Fruit fly (Drosophila melanogaster) whole organism, wandering third instar larva: ENCODE data around the gene LUBEL.

Source experiments
- Abd-B ChIP-seq: fragments of >200 bp; optimal IDR thresholded peaks from 2 replicates; lab custom pipeline; 2017; ENCODE audit warnings: missing biosample characterization, missing genetic modification characterization
- CG32264 ChIP-seq: fragments of 200-800 bp; sonication (Bioruptor generic); optimal IDR thresholded peaks from 2 replicates; lab custom pipeline; 2016; ENCODE audit warnings: missing biosample characterization, missing genetic modification characterization
- CG9705 ChIP-seq: fragments of 200-800 bp; sonication (Bioruptor generic); optimal IDR thresholded peaks from 2 replicates; lab custom pipeline; 2018; ENCODE audit warnings: missing biosample characterization, mild to moderate bottlenecking, missing genetic modification characterization
- CrebA ChIP-seq: fragments of 200-800 bp; sonication (Bioruptor generic); optimal IDR thresholded peaks from 2 replicates; lab custom pipeline; 2016; ENCODE audit warnings: missing biosample characterization, mild to moderate bottlenecking, missing genetic modification characterization, borderline replicate concordance
- Dfd ChIP-seq: fragments of >200 bp; optimal IDR thresholded peaks from 2 replicates; lab custom pipeline; 2017; ENCODE audit warnings: missing biosample characterization, missing genetic modification characterization
- Dif ChIP-seq: fragments of 200-275, 200-300 bp; sonication (Bioruptor generic); optimal IDR thresholded peaks from 2 replicates; lab custom pipeline; 2018; ENCODE audit warnings: missing biosample characterization, missing genetic modification characterization; ENCODE audit not compliant: partially characterized antibody
- GATAd ChIP-seq: sonication (Bioruptor generic); optimal IDR thresholded peaks from 2 replicates; lab custom pipeline; 2016; ENCODE audit warnings: missing biosample characterization, missing genetic modification characterization
- HLH106 ChIP-seq: fragments of 200-800 bp; optimal IDR thresholded peaks from 3 replicates; lab custom pipeline; 2019; ENCODE audit warnings: missing biosample characterization, mild to moderate bottlenecking, missing genetic modification characterization, moderate library complexity
- Hnf4 ChIP-seq: fragments of 200-800 bp; sonication (Bioruptor generic); optimal IDR thresholded peaks from 2 replicates; lab custom pipeline; 2016; ENCODE audit warnings: missing biosample characterization, mild to moderate bottlenecking, missing genetic modification characterization
- Hr78 ChIP-seq: fragments of >200 bp; optimal IDR thresholded peaks from 2 replicates; lab custom pipeline; 2017; ENCODE audit warnings: missing biosample characterization, missing genetic modification characterization
- Hr83 ChIP-seq: fragments of 200-300 bp; sonication (Bioruptor generic); optimal IDR thresholded peaks from 2 replicates; lab custom pipeline; 2016; ENCODE audit warnings: missing biosample characterization, mild to moderate bottlenecking, missing genetic modification characterization, moderate library complexity; ENCODE audit not compliant: poor library complexity, severe bottlenecking
- Jra ChIP-seq: sonication (Bioruptor generic); optimal IDR thresholded peaks from 2 replicates; lab custom pipeline; 2016; ENCODE audit warnings: missing biosample characterization, missing genetic modification characterization
- Mio ChIP-seq: sonication (Bioruptor generic); optimal IDR thresholded peaks from 2 replicates; lab custom pipeline; 2016; ENCODE audit warnings: missing biosample characterization, missing genetic modification characterization
- Myc ChIP-seq: fragments of >200 bp; optimal IDR thresholded peaks from 2 replicates; lab custom pipeline; 2017
- N ChIP-seq: fragments of >200 bp; optimal IDR thresholded peaks from 2 replicates; lab custom pipeline; 2018; ENCODE audit warnings: missing biosample characterization, missing external identifiers, missing genetic modification characterization
- OdsH ChIP-seq: fragments of 200-800 bp; sonication (Bioruptor generic); optimal IDR thresholded peaks from 2 replicates; lab custom pipeline; 2016; ENCODE audit warnings: missing biosample characterization, mild to moderate bottlenecking, missing genetic modification characterization
- Rel ChIP-seq, 2 experiments: fragments of 200-800 bp; sonication (Bioruptor generic) in 1 of 2; optimal IDR thresholded peaks; 2 replicates in 1 of 2; 3 replicates in 1 of 2; lab custom pipeline; 2016 to 2019; ENCODE audit warnings: mild to moderate bottlenecking in 2 of 2, missing biosample characterization in 2 of 2, missing genetic modification characterization in 2 of 2, moderate library complexity in 1 of 2
- Sp1 ChIP-seq: fragments of 200-800 bp; sonication (Bioruptor generic); optimal IDR thresholded peaks from 3 replicates; lab custom pipeline; 2019; ENCODE audit warnings: missing biosample characterization, mild to moderate bottlenecking, missing genetic modification characterization, moderate library complexity
- Vsx2 ChIP-seq: fragments of 200-300, 225-300 bp; sonication (Bioruptor generic); optimal IDR thresholded peaks from 2 replicates; lab custom pipeline; 2018; ENCODE audit warnings: missing biosample characterization, missing genetic modification characterization; ENCODE audit not compliant: partially characterized antibody
- br ChIP-seq: fragments of 200-800 bp; sonication (Bioruptor generic); optimal IDR thresholded peaks from 2 replicates; lab custom pipeline; 2016; ENCODE audit warnings: missing biosample characterization, missing genetic modification characterization
- brk ChIP-seq: fragments of 200-800 bp; sonication (Bioruptor generic); optimal IDR thresholded peaks from 2 replicates; lab custom pipeline; 2016; ENCODE audit warnings: missing biosample characterization, mild to moderate bottlenecking, missing genetic modification characterization
- dl ChIP-seq, 2 experiments: fragments of 175-275, 200-275 bp in 1 of 2; fragments of 200-275 bp in 1 of 2; sonication (Bioruptor generic); optimal IDR thresholded peaks; lab custom pipeline; 2018; ENCODE audit warnings: mild to moderate bottlenecking in 2 of 2, missing biosample characterization in 2 of 2, missing genetic modification characterization in 2 of 2, moderate library complexity in 2 of 2; ENCODE audit not compliant: partially characterized antibody in 2 of 2, insufficient read depth in 1 of 2
- dmrt93B ChIP-seq: fragments of 200-800 bp; sonication (Bioruptor generic); optimal IDR thresholded peaks from 2 replicates; lab custom pipeline; 2018; ENCODE audit warnings: missing biosample characterization, mild to moderate bottlenecking, missing genetic modification characterization
- dsf ChIP-seq: sonication (Bioruptor generic); optimal IDR thresholded peaks from 2 replicates; lab custom pipeline; 2016; ENCODE audit warnings: missing biosample characterization, missing genetic modification characterization, borderline replicate concordance
- ey ChIP-seq: fragments of 200-800 bp; sonication (Bioruptor generic); optimal IDR thresholded peaks from 2 replicates; lab custom pipeline; 2016; ENCODE audit warnings: missing biosample characterization, missing genetic modification characterization
- foxo ChIP-seq, 2 experiments: fragments of 200-800 bp; sonication (Bioruptor generic); optimal IDR thresholded peaks; 2 replicates in 1 of 2; 3 replicates in 1 of 2; lab custom pipeline; 2016 to 2017; ENCODE audit warnings: missing biosample characterization in 2 of 2, missing genetic modification characterization in 2 of 2
- fru ChIP-seq: fragments of 200-800 bp; sonication (Bioruptor generic); optimal IDR thresholded peaks from 3 replicates; lab custom pipeline; 2016; ENCODE audit warnings: missing biosample characterization, mild to moderate bottlenecking, missing genetic modification characterization
- h ChIP-seq: fragments of 200-800 bp; sonication (Bioruptor generic); optimal IDR thresholded peaks from 3 replicates; lab custom pipeline; 2016; ENCODE audit warnings: missing biosample characterization, mild to moderate bottlenecking, missing genetic modification characterization
- jim ChIP-seq: fragments of 175-275, 200-325 bp; sonication (Bioruptor generic); optimal IDR thresholded peaks from 2 replicates; lab custom pipeline; 2016; ENCODE audit warnings: missing biosample characterization, mild to moderate bottlenecking, missing genetic modification characterization
- lola ChIP-seq: fragments of >200 bp; optimal IDR thresholded peaks from 2 replicates; lab custom pipeline; 2017; ENCODE audit warnings: missing biosample characterization, missing genetic modification characterization
- pan ChIP-seq: fragments of >200 bp; optimal IDR thresholded peaks from 2 replicates; lab custom pipeline; 2017
- psq ChIP-seq: fragments of 200-800 bp; sonication (Bioruptor generic); optimal IDR thresholded peaks from 3 replicates; lab custom pipeline; 2017; ENCODE audit warnings: missing biosample characterization, mild to moderate bottlenecking, missing genetic modification characterization, moderate library complexity
- rgr ChIP-seq: fragments of 200-800 bp; sonication (Bioruptor generic); optimal IDR thresholded peaks from 3 replicates; lab custom pipeline; 2016; ENCODE audit warnings: missing biosample characterization, mild to moderate bottlenecking, missing genetic modification characterization
- sage ChIP-seq: fragments of 200-800 bp; sonication (Bioruptor generic); optimal IDR thresholded peaks from 2 replicates; lab custom pipeline; 2016; ENCODE audit warnings: missing biosample characterization, mild to moderate bottlenecking, missing genetic modification characterization
- sv ChIP-seq: fragments of 200-800 bp; sonication (Bioruptor generic); optimal IDR thresholded peaks from 3 replicates; lab custom pipeline; 2016; ENCODE audit warnings: missing biosample characterization, missing genetic modification characterization
- tai ChIP-seq: sonication (Bioruptor generic); optimal IDR thresholded peaks from 2 replicates; lab custom pipeline; 2016; ENCODE audit warnings: missing biosample characterization, missing genetic modification characterization
- usp ChIP-seq: fragments of >200 bp; optimal IDR thresholded peaks from 2 replicates; lab custom pipeline; 2017; ENCODE audit warnings: missing biosample characterization, missing genetic modification characterization
- woc ChIP-seq: sonication (Bioruptor generic); optimal IDR thresholded peaks from 2 replicates; lab custom pipeline; 2016; ENCODE audit warnings: missing biosample characterization, mild to moderate bottlenecking, missing genetic modification characterization

LUBEL gene

dm6 chr2L:6787029-6787972, 14.7 kb upstream of the LUBEL start:
- TF ChIP-seq Vsx2 (GFP tag; lab: Kevin White, UChicago) (peak; percentile 92), Sp1 (GFP tag; lab: Kevin White, UChicago) (peak; percentile 95), CrebA (GFP tag; lab: Kevin White, UChicago) (peak; percentile 42), Mio (GFP tag; lab: Kevin White, UChicago) (peak; percentile 1), CG9705 (peak; percentile 89), Myc (lab: Kevin White, UChicago) (no peak), h (GFP tag; lab: Kevin White, UChicago) (peak; percentile 91), brk (GFP tag; lab: Kevin White, UChicago) (peak; percentile 69), usp (GFP tag; lab: Kevin White, UChicago) (no peak), ey (GFP tag; lab: Kevin White, UChicago) (peak; percentile 94), dmrt93B (GFP tag; lab: Kevin White, UChicago) (peak; percentile 93), dsf (GFP tag; lab: Kevin White, UChicago) (peak; percentile 63), OdsH (GFP tag; lab: Kevin White, UChicago) (peak; percentile 91), N (peak; percentile 70), sv (peak; percentile 95), psq (GFP tag; lab: Kevin White, UChicago) (peak; percentile 89), Hnf4 (GFP tag; lab: Kevin White, UChicago) (peak; percentile 82), Rel (GFP tag; optimal IDR thresholded peaks at IDR 0.05; lab: Kevin White, UChicago) (no peak), Rel (tag; optimal IDR thresholded peaks at IDR 0.05; lab: Kevin White, UChicago) (peak; percentile 89), HLH106 (peak; percentile 94), sage (GFP tag; lab: Kevin White, UChicago) (no peak), tai (GFP tag; lab: Kevin White, UChicago) (peak; percentile 89), Hr78 (GFP tag; lab: Kevin White, UChicago) (no peak), Hr83 (peak; percentile 67), jim (GFP tag; lab: Kevin White, UChicago) (peak; percentile 76), br (peak; percentile 92), Dif (GFP tag; lab: Kevin White, UChicago) (peak; percentile 91), Abd-B (GFP tag; lab: Kevin White, UChicago) (no peak), Jra (GFP tag; lab: Kevin White, UChicago) (peak; percentile 78), rgr (GFP tag; lab: Kevin White, UChicago) (peak; percentile 89), lola (GFP tag; lab: Kevin White, UChicago) (no peak), Dfd (no peak), pan (lab: Kevin White, UChicago) (no peak), dl (GFP tag; optimal IDR thresholded peaks at IDR 0.05; lab: Kevin White, UChicago; ENCODE audit: insufficient read depth in 1 of 2, partially characterized antibody in 2 of 2) (peak; percentile 88 to 91), foxo (GFP tag; optimal IDR thresholded peaks at IDR 0.05; lab: Kevin White, UChicago) (peak; percentile 50 to 92), GATAd (peak; percentile 56), CG32264 (GFP tag; lab: Kevin White, UChicago) (peak; percentile 73), fru (GFP tag; lab: Kevin White, UChicago) (peak; percentile 92), woc (GFP tag; lab: Kevin White, UChicago) (peak; percentile 95)

- peak; percentile 93 to 94 for TF ChIP-seq dl (GFP tag; optimal IDR thresholded peaks at IDR 0.05; lab: Kevin White, UChicago; ENCODE audit: insufficient read depth in 1 of 2, partially characterized antibody in 2 of 2)
- peak; percentile 95 for TF ChIP-seq Dif (GFP tag; lab: Kevin White, UChicago)
- peak; percentile 38 for TF ChIP-seq CrebA (GFP tag; lab: Kevin White, UChicago)
- no peak for TF ChIP-seq Sp1 (GFP tag; lab: Kevin White, UChicago)
- TF ChIP-seq psq (GFP tag; lab: Kevin White, UChicago), result no peak
- TF ChIP-seq Vsx2 (GFP tag; lab: Kevin White, UChicago), result peak; percentile 76
- TF ChIP-seq pan (lab: Kevin White, UChicago), result no peak
- peak; percentile 93 for TF ChIP-seq Hr83
Measured at dm6 chr2L:6786674-6787028, 14.1 kb upstream of the LUBEL start, which contains the start of gene nrv1. Gene nrv1, minus strand, starts transcription at chr2L:6786861.
